Worm (Caenorhabditis elegans) whole organism, midembryonic: ENCODE measurements around the gene T19C3.5.

ENCODE experiments used
- T22C8.4 ChIP-seq: fragments of 200-800 bp; sonication (Bioruptor generic); IDR thresholded peaks from 2 replicates; pipeline ENCODE4 v1.3.6; 2022; ENCODE audit warnings: missing genetic modification characterization, missing compliant biosample characterization
- cog-1 ChIP-seq: sonication (generic microtip); optimal IDR thresholded peaks from 2 replicates; lab custom pipeline; 2016; ENCODE audit warnings: missing genetic modification characterization, missing compliant biosample characterization
- flt-1 ChIP-seq: fragments of 200-800 bp; sonication (Bioruptor generic); IDR thresholded peaks from 2 replicates; pipeline ENCODE4 v1.3.6; 2022; ENCODE audit warnings: missing genetic modification characterization, missing compliant biosample characterization
- klf-2 ChIP-seq: fragments of 200-800 bp; sonication (Bioruptor generic); conservative IDR thresholded peaks from 2 replicates; pipeline ENCODE4 v1.3.6; 2022; ENCODE audit warnings: missing genetic modification reagents, missing genetic modification characterization, missing compliant biosample characterization
- med-1 ChIP-seq: sonication (generic microtip); optimal IDR thresholded peaks from 2 replicates; lab custom pipeline; 2017; ENCODE audit warnings: missing genetic modification characterization, mild to moderate bottlenecking, missing compliant biosample characterization, antibody characterized with exemption, missing genetic modification reagents; ENCODE audit not compliant: insufficient read depth
- ref-1 ChIP-seq: fragments of 200-800 bp; sonication (Bioruptor generic); conservative IDR thresholded peaks from 2 replicates; pipeline ENCODE4 v1.3.6; 2022; ENCODE audit warnings: missing genetic modification reagents, missing genetic modification characterization, missing compliant biosample characterization
- ztf-29 ChIP-seq: fragments of 200-800 bp; sonication (Bioruptor generic); IDR thresholded peaks from 2 replicates; pipeline ENCODE4 v1.3.6; 2022; ENCODE audit warnings: missing genetic modification reagents, missing genetic modification characterization, missing compliant biosample characterization

DNA sequence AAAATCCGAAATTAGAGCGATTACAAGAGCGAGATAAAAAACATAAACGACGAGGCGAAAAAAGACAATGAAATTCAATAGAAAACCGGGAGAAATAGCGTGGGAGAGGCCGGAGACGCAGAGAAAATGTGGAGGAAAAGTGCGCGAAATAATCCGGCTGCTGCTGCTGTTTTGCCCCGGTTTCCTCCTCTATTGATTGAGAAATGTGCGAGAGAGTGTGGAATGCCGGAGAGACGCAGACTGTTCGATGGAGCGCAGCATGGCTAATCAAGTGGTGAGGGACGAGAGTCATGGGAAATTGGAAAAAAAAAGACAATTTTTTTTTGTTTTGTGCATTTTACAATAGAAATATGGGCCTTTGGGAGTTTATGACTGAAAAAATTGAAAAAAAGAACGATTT is 29.6 kb downstream of the T19C3.5 start:
- TF ChIP-seq med-1 (GFP tag; lab: Kevin White, UChicago) (no peak), ref-1 (GFP tag; lab: Robert Waterston, UW) (no peak), klf-2 (GFP tag; lab: Robert Waterston, UW) (no peak), cog-1 (peak; percentile 38), ztf-29 (no peak), flt-1 (0 out of 2 replicates have a peak, but pooled peaks have one; percentile 22), T22C8.4 (peak; percentile 91)
